Fruit fly (Drosophila melanogaster) whole organism, pupa: ENCODE measurements around the gene CG6481.
A peak's percentile ranks its signal among the peaks of the same experiment; 100 is the strongest.

Experiments
- CG10348 ChIP-seq: fragments of 200-800 bp; sonication (Bioruptor generic); IDR thresholded peaks from 2 replicates; pipeline ENCODE4 v1.3.6; 2022; ENCODE audit warnings: missing biosample characterization, missing genetic modification characterization
- CG12605 ChIP-seq: fragments of 200-800 bp; sonication (Bioruptor generic); IDR thresholded peaks from 2 replicates; pipeline ENCODE4 v1.3.6; 2022; ENCODE audit warnings: missing biosample characterization, missing genetic modification characterization
- CG13204 ChIP-seq: fragments of 200-800 bp; sonication (Bioruptor generic); optimal IDR thresholded peaks from 2 replicates; lab custom pipeline; 2018; ENCODE audit warnings: missing biosample characterization, mild to moderate bottlenecking, missing genetic modification characterization, moderate library complexity
- CG14655 ChIP-seq: fragments of 200-800 bp; sonication (Bioruptor generic); optimal IDR thresholded peaks from 3 replicates; lab custom pipeline; 2017; ENCODE audit warnings: mild to moderate bottlenecking, missing biosample characterization, missing genetic modification reagents, missing genetic modification characterization
- CG15710 ChIP-seq: fragments of 200-800 bp; sonication (Bioruptor generic); optimal IDR thresholded peaks from 2 replicates; lab custom pipeline; 2018; ENCODE audit warnings: missing biosample characterization, mild to moderate bottlenecking, missing genetic modification characterization, moderate library complexity
- CG17806 ChIP-seq: fragments of 200-800 bp; sonication (Bioruptor generic); optimal IDR thresholded peaks from 2 replicates; lab custom pipeline; 2018; ENCODE audit warnings: missing biosample characterization, mild to moderate bottlenecking, missing genetic modification characterization, moderate library complexity
- CG32121 ChIP-seq: fragments of 200-800 bp; sonication (Bioruptor generic); IDR thresholded peaks from 2 replicates; pipeline ENCODE4 v1.3.6; 2022; ENCODE audit warnings: missing biosample characterization, missing genetic modification characterization
- CG34367 ChIP-seq: fragments of 200-800 bp; sonication (Bioruptor generic); optimal IDR thresholded peaks from 2 replicates; lab custom pipeline; 2018; ENCODE audit warnings: missing biosample characterization, mild to moderate bottlenecking, missing genetic modification characterization
- CG4496 ChIP-seq: fragments of 200-800 bp; sonication (Bioruptor generic); IDR thresholded peaks from 3 replicates; pipeline ENCODE4 v1.3.6; 2022; ENCODE audit warnings: missing biosample characterization, missing genetic modification characterization
- CG8159 ChIP-seq: fragments of 200-800 bp; sonication (Bioruptor generic); optimal IDR thresholded peaks from 3 replicates; lab custom pipeline; 2018; ENCODE audit warnings: missing biosample characterization, mild to moderate bottlenecking, missing genetic modification characterization, moderate library complexity
- CG8301 ChIP-seq: fragments of 200-800 bp; sonication (Bioruptor generic); optimal IDR thresholded peaks from 2 replicates; lab custom pipeline; 2018; ENCODE audit warnings: missing biosample characterization, mild to moderate bottlenecking, missing genetic modification characterization
- CG9948 ChIP-seq: fragments of 200-800 bp; sonication (Bioruptor generic); optimal IDR thresholded peaks from 2 replicates; lab custom pipeline; 2018; ENCODE audit warnings: missing biosample characterization, mild to moderate bottlenecking, missing genetic modification characterization, moderate library complexity
- D1 ChIP-seq: fragments of 200-800 bp; sonication (Bioruptor generic); optimal IDR thresholded peaks from 2 replicates; lab custom pipeline; 2018; ENCODE audit warnings: missing biosample characterization, mild to moderate bottlenecking, missing genetic modification characterization, moderate library complexity
- EcR ChIP-seq: fragments of 200-800 bp; sonication (Bioruptor generic); optimal IDR thresholded peaks from 3 replicates; lab custom pipeline; 2019; ENCODE audit warnings: missing biosample characterization, missing genetic modification characterization, mild to moderate bottlenecking, moderate library complexity, missing genetic modification reagents
- Ets98B ChIP-seq: fragments of 200-800 bp; sonication (Bioruptor generic); IDR thresholded peaks from 2 replicates; pipeline ENCODE4 v1.3.6; 2022; ENCODE audit warnings: missing biosample characterization, missing genetic modification characterization
- Pif1A ChIP-seq: fragments of 200-800 bp; sonication (Bioruptor generic); optimal IDR thresholded peaks from 3 replicates; lab custom pipeline; 2016; ENCODE audit warnings: missing biosample characterization, missing genetic modification characterization
- Pif1B ChIP-seq: fragments of 200-800 bp; sonication (Bioruptor generic); optimal IDR thresholded peaks from 3 replicates; lab custom pipeline; 2016; ENCODE audit warnings: missing biosample characterization, missing genetic modification characterization
- Snoo ChIP-seq: fragments of 200-800 bp; sonication (Bioruptor generic); optimal IDR thresholded peaks from 3 replicates; lab custom pipeline; 2017; ENCODE audit warnings: missing biosample characterization, mild to moderate bottlenecking, missing genetic modification characterization, inconsistent platforms
- fd96Ca ChIP-seq: fragments of 200-800 bp; sonication (Bioruptor generic); IDR thresholded peaks from 3 replicates; pipeline ENCODE4 v1.3.6; 2022; ENCODE audit warnings: missing biosample characterization, missing genetic modification characterization
- gl ChIP-seq: fragments of 200-800 bp; sonication (Bioruptor generic); optimal IDR thresholded peaks from 2 replicates; lab custom pipeline; 2018; ENCODE audit warnings: missing biosample characterization, mild to moderate bottlenecking, missing genetic modification characterization
- rn ChIP-seq: fragments of 200-800 bp; sonication (Bioruptor generic); IDR thresholded peaks from 2 replicates; pipeline ENCODE4 v1.3.6; 2022; ENCODE audit warnings: missing biosample characterization, missing genetic modification characterization

Gene CG6481

DNA sequence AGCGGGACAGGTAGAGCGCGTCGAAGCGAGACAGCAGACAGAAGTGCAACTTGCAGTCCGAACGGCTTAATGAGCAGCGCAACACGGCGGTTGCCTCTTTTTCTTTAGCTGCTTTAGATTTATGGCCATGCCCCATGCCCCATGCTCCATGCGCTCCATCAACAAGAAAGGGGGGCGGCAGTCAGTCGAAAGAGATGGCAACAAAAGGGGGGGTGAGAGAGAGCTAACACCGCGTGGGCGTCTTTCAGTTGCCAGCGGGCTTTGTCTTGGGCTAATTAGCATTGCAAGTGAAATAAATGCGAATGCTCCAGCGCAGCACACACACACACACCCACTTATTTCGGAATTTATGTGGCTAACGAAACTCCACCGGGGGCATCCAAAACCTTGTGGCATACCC lies 22.9 kb upstream of the CG6481 start:
- TF ChIP-seq CG15710 (tag; lab: Kevin White, UChicago): no peak
- no peak for TF ChIP-seq CG12605
- no peak for TF ChIP-seq Pif1A (GFP tag; lab: Kevin White, UChicago)
- TF ChIP-seq CG9948 (tag; lab: Kevin White, UChicago): no peak

DNA sequence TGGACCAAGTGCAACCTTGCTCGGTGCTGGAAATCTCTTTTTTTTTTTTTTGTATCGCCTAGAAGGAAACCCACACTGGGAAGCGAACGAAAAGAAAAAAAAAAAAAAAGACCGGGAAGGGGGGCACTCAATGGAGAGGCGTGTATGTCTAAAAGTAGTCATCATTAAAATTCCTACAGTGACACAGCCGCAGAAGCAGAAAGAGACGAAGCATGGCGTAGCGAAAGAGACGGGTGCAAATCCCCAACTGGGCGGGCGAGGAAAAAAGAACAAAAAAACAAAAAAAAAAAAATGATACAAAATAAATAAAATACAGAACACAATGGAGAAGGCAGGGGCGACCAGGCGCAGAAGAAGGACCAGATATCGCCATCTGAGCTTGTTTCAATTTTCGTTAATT lies 22.5 kb upstream of the CG6481 start:
- peak; percentile 61 for TF ChIP-seq CG9948 (tag; lab: Kevin White, UChicago)
- TF ChIP-seq D1 (tag; lab: Kevin White, UChicago): no peak
- TF ChIP-seq CG14655 (GFP tag; lab: Kevin White, UChicago): peak; percentile 39
- TF ChIP-seq CG8159 (tag; lab: Kevin White, UChicago): peak; percentile 70
- TF ChIP-seq rn (GFP tag; lab: Robert Waterston, UW): no peak
- TF ChIP-seq Snoo (tag; lab: Kevin White, UChicago): no peak
- TF ChIP-seq CG13204 (GFP tag; lab: Kevin White, UChicago): peak; percentile 64
- TF ChIP-seq CG8301 (tag; lab: Kevin White, UChicago): no peak
- peak; percentile 18; the same call in 1 of the 2 replicates for TF ChIP-seq CG12605
- TF ChIP-seq Pif1B (GFP tag; lab: Kevin White, UChicago): peak; percentile 55
- 0 out of 3 replicates have a peak, but pooled peaks have one; percentile 16 for TF ChIP-seq CG4496
- peak; percentile 76 for TF ChIP-seq gl (tag; lab: Kevin White, UChicago)
- TF ChIP-seq CG17806 (tag; lab: Kevin White, UChicago): peak; percentile 58
- peak; percentile 66 for TF ChIP-seq CG15710 (tag; lab: Kevin White, UChicago)
- TF ChIP-seq CG32121 (GFP tag; lab: Robert Waterston, UW): no peak
- TF ChIP-seq EcR (GFP tag; lab: Kevin White, UChicago): no peak
- TF ChIP-seq Pif1A (GFP tag; lab: Kevin White, UChicago): peak; percentile 64
- peak; percentile 62 for TF ChIP-seq CG34367 (tag; lab: Kevin White, UChicago)

DNA sequence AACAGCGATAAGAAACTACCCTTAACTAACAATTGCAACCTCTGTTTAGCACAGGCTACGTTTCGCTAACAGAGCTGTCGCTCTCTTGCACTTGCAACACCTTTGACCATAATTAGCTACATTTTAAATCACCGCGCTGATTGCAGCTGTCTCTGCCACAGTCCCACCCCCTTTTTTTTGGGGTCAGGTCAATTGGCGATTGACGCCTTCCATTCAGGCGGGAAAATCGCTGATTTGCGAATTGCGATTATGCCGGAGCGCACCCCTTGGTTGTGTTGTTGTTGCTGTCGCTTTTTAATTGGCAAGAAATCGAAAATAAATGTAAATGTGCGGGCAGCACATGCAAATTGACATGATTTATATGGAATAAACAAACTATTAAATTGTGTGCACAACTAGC lies 21.1 kb upstream of the CG6481 start:
- TF ChIP-seq CG15710 (tag; lab: Kevin White, UChicago): no peak
- no peak for TF ChIP-seq CG32121 (GFP tag; lab: Robert Waterston, UW)
- no peak for TF ChIP-seq Ets98B (GFP tag; lab: Robert Waterston, UW)
- TF ChIP-seq Snoo (tag; lab: Kevin White, UChicago): no peak
- TF ChIP-seq CG34367 (tag; lab: Kevin White, UChicago): no peak
- TF ChIP-seq D1 (tag; lab: Kevin White, UChicago): no peak
- no peak for TF ChIP-seq Pif1B (GFP tag; lab: Kevin White, UChicago)
- no peak for TF ChIP-seq gl (tag; lab: Kevin White, UChicago)
- no peak for TF ChIP-seq CG8159 (tag; lab: Kevin White, UChicago)
- TF ChIP-seq CG10348 (GFP tag; lab: Robert Waterston, UW): no peak
- TF ChIP-seq CG17806 (tag; lab: Kevin White, UChicago): no peak
- no peak for TF ChIP-seq rn (GFP tag; lab: Robert Waterston, UW)
- TF ChIP-seq EcR (GFP tag; lab: Kevin White, UChicago): no peak
- TF ChIP-seq Pif1A (GFP tag; lab: Kevin White, UChicago): no peak
- no peak for TF ChIP-seq CG12605
- no peak for TF ChIP-seq CG13204 (GFP tag; lab: Kevin White, UChicago)
- TF ChIP-seq CG14655 (GFP tag; lab: Kevin White, UChicago): no peak
- no peak for TF ChIP-seq CG8301 (tag; lab: Kevin White, UChicago)
- no peak for TF ChIP-seq fd96Ca (GFP tag; lab: Robert Waterston, UW)
- TF ChIP-seq CG9948 (tag; lab: Kevin White, UChicago): no peak

DNA sequence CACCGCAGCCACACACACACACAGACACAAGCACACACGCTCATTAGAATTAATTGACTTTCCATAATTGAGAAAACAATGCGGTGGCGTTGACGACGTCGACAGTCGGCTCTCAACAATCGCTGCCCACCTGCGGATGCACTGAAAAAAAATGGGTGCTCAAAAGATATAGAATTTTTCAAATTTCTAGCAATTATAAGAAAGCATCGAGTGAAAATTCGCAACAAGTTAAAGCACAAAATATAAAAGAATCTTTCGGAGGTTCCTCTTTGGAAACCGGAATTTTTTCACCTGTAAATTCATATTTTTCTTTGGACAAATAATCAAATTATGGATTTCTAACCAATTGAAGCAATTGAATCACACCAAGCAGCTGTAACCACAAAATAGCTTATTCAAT lies 19.7 kb upstream of the CG6481 start:
- TF ChIP-seq Pif1B (GFP tag; lab: Kevin White, UChicago) (no peak), D1 (tag; lab: Kevin White, UChicago) (no peak), fd96Ca (GFP tag; lab: Robert Waterston, UW) (peak; percentile 50; the same call in 1 of the 3 replicates), CG17806 (tag; lab: Kevin White, UChicago) (peak; percentile 12), CG34367 (tag; lab: Kevin White, UChicago) (no peak), EcR (GFP tag; lab: Kevin White, UChicago) (no peak), CG13204 (GFP tag; lab: Kevin White, UChicago) (no peak), rn (GFP tag; lab: Robert Waterston, UW) (peak; percentile 54; the same call in 1 of the 2 replicates), CG8159 (tag; lab: Kevin White, UChicago) (peak; percentile 11), Snoo (tag; lab: Kevin White, UChicago) (no peak), CG8301 (tag; lab: Kevin White, UChicago) (peak; percentile 47), CG12605 (peak; percentile 48), CG32121 (GFP tag; lab: Robert Waterston, UW) (peak; percentile 69), Ets98B (GFP tag; lab: Robert Waterston, UW) (peak; percentile 75), Pif1A (GFP tag; lab: Kevin White, UChicago) (peak; percentile 45), CG10348 (GFP tag; lab: Robert Waterston, UW) (no peak), CG14655 (GFP tag; lab: Kevin White, UChicago) (peak; percentile 63), CG4496 (peak; percentile 83), CG9948 (tag; lab: Kevin White, UChicago) (peak; percentile 8), gl (tag; lab: Kevin White, UChicago) (no peak), CG15710 (tag; lab: Kevin White, UChicago) (no peak)
- TF ChIP-seq, all 21 proteins: peak for 12

DNA sequence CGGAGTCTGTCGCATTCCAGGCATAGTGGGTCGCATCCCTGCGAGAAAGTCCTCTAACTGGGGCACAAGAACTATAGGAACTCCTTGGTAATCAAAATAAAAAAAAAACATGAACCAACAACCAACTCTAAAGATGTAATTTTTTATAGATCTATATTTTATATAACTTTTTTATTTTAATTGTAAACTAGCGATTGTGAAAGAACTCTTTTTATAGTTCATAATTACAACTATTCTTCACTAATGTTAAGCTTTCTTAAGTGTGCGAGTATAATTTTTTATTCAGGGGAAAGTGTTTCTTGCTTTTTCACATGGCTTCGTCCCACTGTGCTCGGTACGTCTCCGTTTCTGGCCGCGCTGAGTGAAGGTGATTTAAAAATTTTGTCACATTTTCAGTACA lies 18.0 kb upstream of the CG6481 start:
- no peak for TF ChIP-seq CG10348 (GFP tag; lab: Robert Waterston, UW)
- peak; percentile 14 for TF ChIP-seq Pif1A (GFP tag; lab: Kevin White, UChicago)
- TF ChIP-seq Snoo (tag; lab: Kevin White, UChicago): peak; percentile 58
- TF ChIP-seq CG15710 (tag; lab: Kevin White, UChicago): peak; percentile 57
- TF ChIP-seq CG13204 (GFP tag; lab: Kevin White, UChicago): peak; percentile 7
- no peak for TF ChIP-seq D1 (tag; lab: Kevin White, UChicago)
- TF ChIP-seq CG34367 (tag; lab: Kevin White, UChicago): peak; percentile 51
- no peak for TF ChIP-seq Ets98B (GFP tag; lab: Robert Waterston, UW)
- TF ChIP-seq CG9948 (tag; lab: Kevin White, UChicago): peak; percentile 73
- no peak for TF ChIP-seq gl (tag; lab: Kevin White, UChicago)
- TF ChIP-seq CG14655 (GFP tag; lab: Kevin White, UChicago): peak; percentile 61
- TF ChIP-seq CG12605: 0 out of 2 replicates have a peak, but pooled peaks have one; percentile 28
- TF ChIP-seq EcR (GFP tag; lab: Kevin White, UChicago): no peak
- TF ChIP-seq CG8301 (tag; lab: Kevin White, UChicago): peak; percentile 31
- TF ChIP-seq Pif1B (GFP tag; lab: Kevin White, UChicago): peak; percentile 51
- peak; percentile 78 for TF ChIP-seq CG8159 (tag; lab: Kevin White, UChicago)
- no peak for TF ChIP-seq CG32121 (GFP tag; lab: Robert Waterston, UW)
- TF ChIP-seq CG17806 (tag; lab: Kevin White, UChicago): peak; percentile 56
- peak; percentile 45; the same call in 1 of the 3 replicates for TF ChIP-seq CG4496
- TF ChIP-seq fd96Ca (GFP tag; lab: Robert Waterston, UW): no peak
- no peak for TF ChIP-seq rn (GFP tag; lab: Robert Waterston, UW)
